Worm (Caenorhabditis elegans): ENCODE data around the gene lys-6.

Gene lys-6

ce11 chrIV:11650344-11650743 is 22.6 kb upstream of the lys-6 start:
- TF ChIP-seq cog-1 (tag; optimal IDR thresholded peaks at IDR 0.05) (no peak), T22C8.4 (GFP tag; IDR thresholded peaks at IDR 0.05) (no peak), klf-2 (GFP tag; conservative IDR thresholded peaks at IDR 0.05) (no peak), ref-1 (GFP tag; conservative IDR thresholded peaks at IDR 0.05) (no peak), tab-1 (GFP tag; IDR thresholded peaks at IDR 0.05) (no peak), med-1 (GFP tag; optimal IDR thresholded peaks at IDR 0.05; ENCODE audit: insufficient read depth) (no peak), ztf-23 (GFP tag; IDR thresholded peaks at IDR 0.05) (no peak), ztf-29 (GFP tag; IDR thresholded peaks at IDR 0.05) (no peak), flt-1 (GFP tag; IDR thresholded peaks at IDR 0.05) (no peak)

- no peak for TF ChIP-seq ref-1 (GFP tag; conservative IDR thresholded peaks at IDR 0.05)
- TF ChIP-seq ztf-29 (GFP tag; IDR thresholded peaks at IDR 0.05), result no peak
- TF ChIP-seq tab-1 (GFP tag; IDR thresholded peaks at IDR 0.05), result no peak
- no peak for TF ChIP-seq T22C8.4 (GFP tag; IDR thresholded peaks at IDR 0.05)
- TF ChIP-seq med-1 (GFP tag; optimal IDR thresholded peaks at IDR 0.05; ENCODE audit: insufficient read depth), result no peak
- TF ChIP-seq cog-1 (tag; optimal IDR thresholded peaks at IDR 0.05), result no peak
- no peak for TF ChIP-seq klf-2 (GFP tag; conservative IDR thresholded peaks at IDR 0.05)
- no peak for TF ChIP-seq flt-1 (GFP tag; IDR thresholded peaks at IDR 0.05)
- no peak for TF ChIP-seq ztf-23 (GFP tag; IDR thresholded peaks at IDR 0.05)
These were observed 21.3 kb upstream of the lys-6 start, which contains the start of gene ZK809.8 for ce11 chrIV:11649031-11649430. Gene ZK809.8, minus strand, starts transcription at chrIV:11649064.

ce11 chrIV:11646908-11647307 is 19.2 kb upstream of the lys-6 start:
- TF ChIP-seq klf-2 (GFP tag; conservative IDR thresholded peaks at IDR 0.05) (no peak), ztf-29 (GFP tag; IDR thresholded peaks at IDR 0.05) (no peak), cog-1 (tag; optimal IDR thresholded peaks at IDR 0.05) (no peak), ztf-23 (GFP tag; IDR thresholded peaks at IDR 0.05) (no peak), tab-1 (GFP tag; IDR thresholded peaks at IDR 0.05) (no peak), med-1 (GFP tag; optimal IDR thresholded peaks at IDR 0.05; ENCODE audit: insufficient read depth) (no peak), flt-1 (GFP tag; IDR thresholded peaks at IDR 0.05) (no peak), ref-1 (GFP tag; conservative IDR thresholded peaks at IDR 0.05) (no peak), T22C8.4 (GFP tag; IDR thresholded peaks at IDR 0.05) (no peak)

- TF ChIP-seq ztf-23 (GFP tag; IDR thresholded peaks at IDR 0.05) (no peak), med-1 (GFP tag; optimal IDR thresholded peaks at IDR 0.05; ENCODE audit: insufficient read depth) (no peak), cog-1 (tag; optimal IDR thresholded peaks at IDR 0.05) (no peak), T22C8.4 (GFP tag; IDR thresholded peaks at IDR 0.05) (no peak), klf-2 (GFP tag; conservative IDR thresholded peaks at IDR 0.05) (no peak), tab-1 (GFP tag; IDR thresholded peaks at IDR 0.05) (no peak), ref-1 (GFP tag; conservative IDR thresholded peaks at IDR 0.05) (no peak), flt-1 (GFP tag; IDR thresholded peaks at IDR 0.05) (no peak), ztf-29 (GFP tag; IDR thresholded peaks at IDR 0.05) (no peak)
These were observed 17.6 kb upstream of the lys-6 start for ce11 chrIV:11645354-11645753.

ce11 chrIV:11644705-11645104 is 17.0 kb upstream of the lys-6 start:
- no peak for TF ChIP-seq med-1 (GFP tag; optimal IDR thresholded peaks at IDR 0.05; ENCODE audit: insufficient read depth)
- TF ChIP-seq ztf-29 (GFP tag; IDR thresholded peaks at IDR 0.05), result no peak

ce11 chrIV:11643829-11644228 is 16.1 kb upstream of the lys-6 start, which contains the start of gene prx-2:
Gene prx-2, plus strand, starts transcription at chrIV:11644129.
- TF ChIP-seq cog-1 (tag; optimal IDR thresholded peaks at IDR 0.05) (no peak), T22C8.4 (GFP tag; IDR thresholded peaks at IDR 0.05) (no peak), med-1 (GFP tag; optimal IDR thresholded peaks at IDR 0.05; ENCODE audit: insufficient read depth) (no peak), klf-2 (GFP tag; conservative IDR thresholded peaks at IDR 0.05) (no peak), tab-1 (GFP tag; IDR thresholded peaks at IDR 0.05) (no peak), ztf-23 (GFP tag; IDR thresholded peaks at IDR 0.05) (no peak), flt-1 (GFP tag; IDR thresholded peaks at IDR 0.05) (no peak)

ce11 chrIV:11641802-11642201 is 14.1 kb upstream of the lys-6 start, which contains the start of gene ZK809.1:
Gene ZK809.1, plus strand, starts transcription at chrIV:11642102.
- TF ChIP-seq cog-1 (tag; optimal IDR thresholded peaks at IDR 0.05) (no peak), ref-1 (GFP tag; conservative IDR thresholded peaks at IDR 0.05) (no peak), ztf-23 (GFP tag; IDR thresholded peaks at IDR 0.05) (no peak), tab-1 (GFP tag; IDR thresholded peaks at IDR 0.05) (no peak), klf-2 (GFP tag; conservative IDR thresholded peaks at IDR 0.05) (no peak), ztf-29 (GFP tag; IDR thresholded peaks at IDR 0.05) (no peak), flt-1 (GFP tag; IDR thresholded peaks at IDR 0.05) (no peak), med-1 (GFP tag; optimal IDR thresholded peaks at IDR 0.05; ENCODE audit: insufficient read depth) (no peak), T22C8.4 (GFP tag; IDR thresholded peaks at IDR 0.05) (no peak)

ce11 chrIV:11640915-11641314 is 13.2 kb upstream of the lys-6 start, which contains the start of gene ttr-50:
Gene ttr-50, minus strand, starts transcription at chrIV:11641015.
- TF ChIP-seq T22C8.4 (GFP tag; IDR thresholded peaks at IDR 0.05), result no peak
- no peak for TF ChIP-seq klf-2 (GFP tag; conservative IDR thresholded peaks at IDR 0.05)
- no peak for TF ChIP-seq cog-1 (tag; optimal IDR thresholded peaks at IDR 0.05)

ce11 chrIV:11638016-11638415 is 10.3 kb upstream of the lys-6 start, which contains the start of gene rbm-17:
Gene rbm-17, plus strand, starts transcription at chrIV:11638316.
- TF ChIP-seq klf-2 (GFP tag; conservative IDR thresholded peaks at IDR 0.05) (no peak), flt-1 (GFP tag; IDR thresholded peaks at IDR 0.05) (no peak), T22C8.4 (GFP tag; IDR thresholded peaks at IDR 0.05) (no peak), ztf-29 (GFP tag; IDR thresholded peaks at IDR 0.05) (no peak), ref-1 (GFP tag; conservative IDR thresholded peaks at IDR 0.05) (no peak), cog-1 (tag; optimal IDR thresholded peaks at IDR 0.05) (no peak), med-1 (GFP tag; optimal IDR thresholded peaks at IDR 0.05; ENCODE audit: insufficient read depth) (no peak), ztf-23 (GFP tag; IDR thresholded peaks at IDR 0.05) (no peak), tab-1 (GFP tag; IDR thresholded peaks at IDR 0.05) (no peak)

- TF ChIP-seq klf-2 (GFP tag; conservative IDR thresholded peaks at IDR 0.05), result no peak
- no peak for TF ChIP-seq ref-1 (GFP tag; conservative IDR thresholded peaks at IDR 0.05)
- no peak for TF ChIP-seq flt-1 (GFP tag; IDR thresholded peaks at IDR 0.05)
- TF ChIP-seq cog-1 (tag; optimal IDR thresholded peaks at IDR 0.05), result no peak
- no peak for TF ChIP-seq med-1 (GFP tag; optimal IDR thresholded peaks at IDR 0.05; ENCODE audit: insufficient read depth)
- no peak for TF ChIP-seq T22C8.4 (GFP tag; IDR thresholded peaks at IDR 0.05)
- TF ChIP-seq ztf-23 (GFP tag; IDR thresholded peaks at IDR 0.05), result no peak
- TF ChIP-seq ztf-29 (GFP tag; IDR thresholded peaks at IDR 0.05), result no peak
- TF ChIP-seq tab-1 (GFP tag; IDR thresholded peaks at IDR 0.05), result no peak
These were observed 8.6 kb upstream of the lys-6 start, which contains the start of gene F58B3.6 for ce11 chrIV:11636409-11636723. Gene F58B3.6, plus strand, starts transcription at chrIV:11636648.

Data from whole organism, midembryonic.